Worm (Caenorhabditis elegans): ENCODE data around the gene nceh-1.

DNA sequence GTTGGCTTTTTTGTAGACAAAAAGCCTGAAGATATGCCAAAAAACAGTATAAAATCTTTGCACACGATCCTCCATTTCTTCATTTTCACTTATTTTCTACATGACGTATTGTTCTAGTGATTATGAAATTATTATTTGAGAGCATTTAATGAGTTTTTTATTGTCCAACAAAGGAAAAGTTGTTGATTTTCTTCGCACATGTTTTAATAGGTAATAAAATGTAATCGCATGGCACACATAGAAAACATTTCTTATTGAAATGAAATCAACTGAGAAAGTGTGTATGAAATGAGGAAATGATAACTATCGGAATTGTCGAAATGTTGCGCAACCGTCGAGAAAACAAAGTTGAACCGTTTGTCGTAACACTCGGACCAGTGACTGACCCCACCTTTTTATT is 24.2 kb downstream of the nceh-1 start:
- TF ChIP-seq ces-1 (GFP tag; optimal IDR thresholded peaks at IDR 0.05) (no peak), snpc-4 (tag; optimal IDR thresholded peaks at IDR 0.05) (no peak), lin-15B (tag; optimal IDR thresholded peaks at IDR 0.05) (no peak), nhr-237 (tag; optimal IDR thresholded peaks at IDR 0.05) (no peak), blmp-1 (tag; optimal IDR thresholded peaks at IDR 0.05) (no peak)
